Fruit fly (Drosophila melanogaster) whole organism, pupa: ENCODE results near the gene Rh4.

Experiments used
- CG10348 ChIP-seq: fragments of 200-800 bp; sonication (Bioruptor generic); IDR thresholded peaks from 2 replicates; pipeline ENCODE4 v1.3.6; 2022; ENCODE audit warnings: missing biosample characterization, missing genetic modification characterization
- CG12605 ChIP-seq: fragments of 200-800 bp; sonication (Bioruptor generic); IDR thresholded peaks from 2 replicates; pipeline ENCODE4 v1.3.6; 2022; ENCODE audit warnings: missing biosample characterization, missing genetic modification characterization
- CG9948 ChIP-seq: fragments of 200-800 bp; sonication (Bioruptor generic); optimal IDR thresholded peaks from 2 replicates; lab custom pipeline; 2018; ENCODE audit warnings: missing biosample characterization, mild to moderate bottlenecking, missing genetic modification characterization, moderate library complexity
- EcR ChIP-seq: fragments of 200-800 bp; sonication (Bioruptor generic); optimal IDR thresholded peaks from 3 replicates; lab custom pipeline; 2019; ENCODE audit warnings: missing biosample characterization, missing genetic modification characterization, mild to moderate bottlenecking, moderate library complexity, missing genetic modification reagents
- Pif1A ChIP-seq: fragments of 200-800 bp; sonication (Bioruptor generic); optimal IDR thresholded peaks from 3 replicates; lab custom pipeline; 2016; ENCODE audit warnings: missing biosample characterization, missing genetic modification characterization

DNA sequence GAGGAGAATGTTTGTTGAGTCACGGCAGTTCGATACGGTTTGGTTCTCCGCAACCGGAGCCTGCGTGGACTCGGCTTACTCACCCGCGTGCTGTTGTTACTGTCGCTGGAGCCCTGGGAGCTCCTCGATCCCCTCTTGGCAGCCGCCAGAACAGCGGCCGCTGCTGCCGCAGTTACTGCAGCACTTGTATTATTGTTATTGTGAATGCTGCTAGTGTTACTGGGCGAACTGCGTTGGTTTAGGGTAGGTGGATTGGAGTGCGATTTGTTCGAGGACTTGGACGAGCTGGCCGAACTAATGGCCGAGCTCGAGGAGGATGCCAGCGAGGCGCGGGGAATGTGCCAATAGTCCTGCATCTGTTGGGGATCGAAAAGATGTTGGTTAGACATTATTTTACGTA is 51.8 kb downstream of the Rh4 start:
- TF ChIP-seq CG12605 (GFP tag; lab: Robert Waterston, UW) (no peak), Pif1A (GFP tag; lab: Kevin White, UChicago) (no peak), CG9948 (no peak), EcR (no peak), CG10348 (no peak)
